Worm (Caenorhabditis elegans) whole organism, young adult: ENCODE measurements around the gene M28.8.
A peak's percentile ranks its signal among the peaks of the same experiment; 100 is the strongest.

Experiments used
- B0019.2 ChIP-seq: fragments of 200-800 bp; sonication (Bioruptor generic); conservative IDR thresholded peaks from 2 replicates; pipeline ENCODE4 v1.3.6; 2022; ENCODE audit warnings: missing genetic modification reagents, missing genetic modification characterization, missing compliant biosample characterization
- B0261.1 ChIP-seq: sonication (generic microtip); optimal IDR thresholded peaks from 2 replicates; lab custom pipeline; 2016; ENCODE audit warnings: mild to moderate bottlenecking, missing genetic modification characterization, moderate library complexity, missing compliant biosample characterization
- D2030.7 ChIP-seq: fragments of 200-800 bp; sonication (Bioruptor generic); IDR thresholded peaks from 2 replicates; pipeline ENCODE4 v1.3.6; 2022; ENCODE audit warnings: missing genetic modification reagents, missing genetic modification characterization, missing compliant biosample characterization
- F33H1.4 ChIP-seq: fragments of 200-800 bp; sonication (Bioruptor generic); IDR thresholded peaks from 2 replicates; pipeline ENCODE4 v1.3.6; 2022; ENCODE audit warnings: missing genetic modification reagents, missing genetic modification characterization, missing compliant biosample characterization
- K12H6.12 ChIP-seq: fragments of 200-800 bp; sonication (Bioruptor generic); optimal IDR thresholded peaks from 2 replicates; lab custom pipeline; 2018; ENCODE audit warnings: mild to moderate bottlenecking, missing genetic modification characterization, missing compliant biosample characterization
- Y53G8AR.9 ChIP-seq: fragments of 200-800 bp; sonication (Bioruptor generic); conservative IDR thresholded peaks from 2 replicates; pipeline ENCODE4 v1.3.6; 2022; ENCODE audit warnings: missing genetic modification reagents, missing genetic modification characterization, missing compliant biosample characterization
- aptf-2 ChIP-seq: fragments of 200-800 bp; sonication (Bioruptor generic); conservative IDR thresholded peaks from 2 replicates; pipeline ENCODE4 v1.3.6; 2022; ENCODE audit warnings: missing genetic modification reagents, missing genetic modification characterization, missing compliant biosample characterization
- atf-7 ChIP-seq: sonication (generic microtip); optimal IDR thresholded peaks from 2 replicates; lab custom pipeline; 2017; ENCODE audit warnings: mild to moderate bottlenecking, missing genetic modification characterization, missing compliant biosample characterization
- attf-6 ChIP-seq: fragments of 200-800 bp; sonication (Bioruptor generic); IDR thresholded peaks from 2 replicates; pipeline ENCODE4 v1.3.6; 2022; ENCODE audit warnings: missing genetic modification reagents, missing genetic modification characterization, missing compliant biosample characterization
- bed-2 ChIP-seq: fragments of 200-800 bp; sonication (Bioruptor generic); IDR thresholded peaks from 2 replicates; pipeline ENCODE4 v1.3.6; 2022; ENCODE audit warnings: missing genetic modification reagents, missing genetic modification characterization, missing compliant biosample characterization
- ccch-3 ChIP-seq: fragments of 200-800 bp; sonication (Bioruptor generic); optimal IDR thresholded peaks from 2 replicates; lab custom pipeline; 2018; ENCODE audit warnings: mild to moderate bottlenecking, missing genetic modification characterization, missing compliant biosample characterization
- chd-7 ChIP-seq: sonication (generic microtip); optimal IDR thresholded peaks from 2 replicates; lab custom pipeline; 2016; ENCODE audit warnings: mild to moderate bottlenecking, missing genetic modification characterization, moderate library complexity, missing compliant biosample characterization
- egrh-3 ChIP-seq: fragments of 200-800 bp; sonication (Bioruptor generic); IDR thresholded peaks from 2 replicates; pipeline ENCODE4 v1.3.6; 2022; ENCODE audit warnings: missing genetic modification reagents, missing genetic modification characterization, missing compliant biosample characterization
- hmg-1.2 ChIP-seq: fragments of 200-800 bp; sonication (Bioruptor generic); IDR thresholded peaks from 2 replicates; pipeline ENCODE4 v1.3.6; 2022; ENCODE audit warnings: missing genetic modification reagents, missing genetic modification characterization, missing compliant biosample characterization
- let-526 ChIP-seq: fragments of 200-800 bp; sonication (Bioruptor generic); IDR thresholded peaks from 2 replicates; pipeline ENCODE4 v1.3.6; 2022; ENCODE audit warnings: missing genetic modification reagents, missing genetic modification characterization, missing compliant biosample characterization
- lsl-1 ChIP-seq: fragments of 200-800 bp; sonication (Bioruptor generic); optimal IDR thresholded peaks from 2 replicates; lab custom pipeline; 2018; ENCODE audit warnings: mild to moderate bottlenecking, missing genetic modification characterization, moderate library complexity, missing compliant biosample characterization
- nfyb-1 ChIP-seq: fragments of 200-800 bp; sonication (Bioruptor generic); IDR thresholded peaks from 2 replicates; pipeline ENCODE4 v1.3.6; 2022; ENCODE audit warnings: missing genetic modification reagents, missing genetic modification characterization, missing compliant biosample characterization
- nhr-120 ChIP-seq: fragments of 200-800 bp; sonication (Bioruptor generic); IDR thresholded peaks from 2 replicates; pipeline ENCODE4 v1.3.6; 2022; ENCODE audit warnings: missing genetic modification characterization, missing compliant biosample characterization
- nhr-179 ChIP-seq: sonication (generic microtip); optimal IDR thresholded peaks from 2 replicates; lab custom pipeline; 2016; ENCODE audit warnings: mild to moderate bottlenecking, missing genetic modification characterization, missing compliant biosample characterization
- nhr-27 ChIP-seq: fragments of 200-800 bp; sonication (Bioruptor generic); optimal IDR thresholded peaks from 2 replicates; lab custom pipeline; 2018; ENCODE audit warnings: mild to moderate bottlenecking, missing genetic modification characterization, moderate library complexity, missing compliant biosample characterization
- nhr-80 ChIP-seq: sonication (generic microtip); optimal IDR thresholded peaks from 2 replicates; lab custom pipeline; 2016; ENCODE audit warnings: missing genetic modification characterization, missing compliant biosample characterization
- pbrm-1 ChIP-seq: fragments of 200-800 bp; sonication (Bioruptor generic); IDR thresholded peaks from 2 replicates; pipeline ENCODE4 v1.3.6; 2022; ENCODE audit warnings: missing genetic modification reagents, missing genetic modification characterization, missing compliant biosample characterization
- sea-2 ChIP-seq: fragments of 200-800 bp; sonication (Bioruptor generic); IDR thresholded peaks from 2 replicates; pipeline ENCODE4 v1.3.6; 2022; ENCODE audit warnings: missing genetic modification characterization, missing compliant biosample characterization
- snpc-1.3 ChIP-seq: sonication (generic microtip); optimal IDR thresholded peaks from 2 replicates; lab custom pipeline; 2017; ENCODE audit warnings: missing genetic modification characterization, mild to moderate bottlenecking, missing compliant biosample characterization, antibody characterized with exemption, moderate library complexity, missing genotype, missing genetic modification reagents; ENCODE audit not compliant: insufficient read depth
- sptf-2 ChIP-seq: fragments of 200-800 bp; sonication (Bioruptor generic); optimal IDR thresholded peaks from 2 replicates; lab custom pipeline; 2018; ENCODE audit warnings: mild to moderate bottlenecking, missing genetic modification characterization, missing compliant biosample characterization
- tbp1 ChIP-seq: fragments of 200-800 bp; sonication (Bioruptor generic); optimal IDR thresholded peaks from 2 replicates; lab custom pipeline; 2018; ENCODE audit warnings: mild to moderate bottlenecking, missing genetic modification characterization, missing compliant biosample characterization
- unc-130 ChIP-seq: sonication (generic microtip); optimal IDR thresholded peaks from 2 replicates; lab custom pipeline; 2016; ENCODE audit warnings: missing genetic modification reagents, missing genetic modification characterization, missing compliant biosample characterization
- zfh-2 ChIP-seq: fragments of 200-800 bp; sonication (Bioruptor generic); conservative IDR thresholded peaks from 2 replicates; pipeline ENCODE4 v1.3.6; 2022; ENCODE audit warnings: missing genetic modification reagents, missing genetic modification characterization, missing compliant biosample characterization
- ztf-18 ChIP-seq: sonication (generic microtip); optimal IDR thresholded peaks from 2 replicates; lab custom pipeline; 2016; ENCODE audit warnings: missing genotype, mild to moderate bottlenecking, missing genetic modification characterization, missing compliant biosample characterization
- ztf-28 ChIP-seq: fragments of 200-800 bp; sonication (Bioruptor generic); IDR thresholded peaks from 2 replicates; pipeline ENCODE4 v1.3.6; 2022; ENCODE audit warnings: missing genetic modification reagents, missing genetic modification characterization, missing compliant biosample characterization

Gene M28.8

DNA sequence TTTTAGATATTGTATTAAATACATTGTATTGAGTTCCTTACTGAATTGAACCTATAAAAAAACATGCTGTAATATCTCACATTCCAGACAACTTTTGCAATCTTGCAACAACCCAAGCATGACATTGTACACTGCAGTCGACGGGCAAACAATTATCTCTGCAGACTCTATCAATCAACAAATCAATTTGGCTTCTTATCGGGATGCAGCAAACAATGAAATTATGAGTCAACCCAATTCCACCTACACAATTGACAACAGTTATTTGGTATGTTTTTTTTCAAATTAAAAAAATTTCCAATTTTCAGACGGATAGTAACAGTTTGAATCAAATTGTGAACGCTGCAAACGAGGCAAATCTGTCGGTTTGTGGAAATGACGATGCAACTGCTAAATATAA is 2.9 kb downstream of the M28.8 start:
- TF ChIP-seq sptf-2 (GFP tag; lab: Kevin White, UChicago) (no peak), nhr-80 (tag; lab: Kevin White, UChicago) (peak; percentile 43)

DNA sequence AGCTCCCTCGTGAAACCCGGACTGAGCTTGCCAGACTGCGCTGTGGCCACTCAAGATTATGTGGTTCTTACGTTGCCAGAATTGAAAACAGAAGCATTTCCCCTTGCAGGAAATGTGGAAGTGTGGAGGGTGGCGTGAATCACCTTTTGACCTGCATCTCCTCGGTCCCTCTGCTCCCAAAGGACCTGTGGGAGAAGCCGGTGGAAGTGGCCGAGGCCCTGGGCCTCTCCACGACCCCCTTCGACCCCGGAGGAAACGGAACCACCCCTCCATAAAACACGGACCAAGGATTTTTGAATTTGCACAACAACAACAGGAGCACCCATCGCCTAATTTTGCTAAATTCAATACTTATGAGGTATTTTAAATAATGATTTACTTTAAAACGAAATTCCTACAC is 9.6 kb downstream of the M28.8 start:
- peak; percentile 71; the same call in 1 of the 2 replicates for TF ChIP-seq egrh-3 (GFP tag; lab: Robert Waterston, UW)

DNA sequence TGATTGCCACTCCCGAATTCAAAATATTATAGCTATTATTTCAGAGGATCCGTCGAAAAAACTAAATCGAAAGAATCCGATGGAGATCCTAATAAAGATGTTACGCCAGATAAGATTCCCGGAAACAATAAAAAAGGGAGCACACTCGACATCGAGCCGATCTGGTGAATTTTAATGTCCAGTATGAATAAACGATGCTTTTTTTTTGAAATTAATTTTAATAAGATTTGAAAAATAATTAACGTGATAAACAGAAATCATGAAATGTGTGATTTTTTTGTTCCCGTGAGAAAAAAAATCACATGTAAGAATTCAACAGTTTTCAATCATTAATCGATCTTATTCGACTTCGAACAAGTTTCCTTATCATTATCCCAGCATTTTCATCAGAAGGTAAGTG is 11.0 kb downstream of the M28.8 start, which contains the start of gene M28.9:
Gene M28.9, plus strand, starts transcription at position 301 of the 400 bp plus-strand sequence.
- TF ChIP-seq nhr-27 (tag; lab: Kevin White, UChicago) (no peak), nhr-179 (tag; lab: Kevin White, UChicago) (no peak), let-526 (GFP tag; lab: Robert Waterston, UW) (no peak), attf-6 (no peak), ztf-18 (no peak), B0261.1 (no peak), bed-2 (GFP tag; lab: Robert Waterston, UW) (no peak), chd-7 (tag; lab: Kevin White, UChicago) (no peak), lsl-1 (GFP tag; lab: Kevin White, UChicago) (no peak), nhr-120 (GFP tag; lab: Robert Waterston, UW) (no peak), ztf-28 (GFP tag; lab: Robert Waterston, UW) (no peak), B0019.2 (GFP tag; lab: Robert Waterston, UW) (no peak), nhr-80 (tag; lab: Kevin White, UChicago) (no peak)

DNA sequence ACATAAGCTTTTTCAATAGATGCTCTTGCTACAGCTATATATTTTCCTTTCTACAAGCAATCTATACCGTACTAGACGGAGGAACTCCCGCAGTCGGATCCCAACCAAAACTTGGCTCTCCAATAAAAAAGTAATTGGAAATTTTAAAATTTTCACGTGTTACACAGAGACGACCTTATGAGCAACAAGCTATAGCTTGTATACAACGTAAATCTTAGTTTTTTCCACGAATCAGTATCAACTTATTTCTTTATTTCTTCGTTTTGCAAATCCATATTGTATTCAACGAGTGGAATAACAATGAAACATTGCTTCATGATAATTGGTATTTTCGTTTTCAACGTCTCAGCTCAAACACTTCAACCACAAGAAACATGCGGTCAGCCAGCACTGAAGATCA is 15.3 kb downstream of the M28.8 start, which contains the start of gene M28.4:
Gene M28.4, plus strand, starts transcription at position 301 of the 400 bp plus-strand sequence.
- TF ChIP-seq snpc-1.3 (tag; lab: Kevin White, UChicago) (no peak), nhr-80 (tag; lab: Kevin White, UChicago) (no peak), aptf-2 (GFP tag; lab: Robert Waterston, UW) (no peak), F33H1.4 (GFP tag; lab: Robert Waterston, UW) (no peak), D2030.7 (GFP tag; lab: Robert Waterston, UW) (no peak), Y53G8AR.9 (GFP tag; lab: Robert Waterston, UW) (no peak), egrh-3 (GFP tag; lab: Robert Waterston, UW) (no peak), chd-7 (tag; lab: Kevin White, UChicago) (no peak), hmg-1.2 (GFP tag; lab: Robert Waterston, UW) (no peak), ztf-28 (GFP tag; lab: Robert Waterston, UW) (no peak), ztf-18 (no peak), B0261.1 (no peak), unc-130 (GFP tag; lab: Kevin White, UChicago) (no peak), tbp1 (GFP tag; lab: Kevin White, UChicago) (no peak), K12H6.12 (tag; lab: Kevin White, UChicago) (no peak), sea-2 (GFP tag; lab: Robert Waterston, UW) (no peak), zfh-2 (GFP tag; lab: Robert Waterston, UW) (no peak), nfyb-1 (GFP tag; lab: Robert Waterston, UW) (no peak), ccch-3 (GFP tag; lab: Kevin White, UChicago) (no peak)
- TF ChIP-seq, all 124 proteins: peak for 0

DNA sequence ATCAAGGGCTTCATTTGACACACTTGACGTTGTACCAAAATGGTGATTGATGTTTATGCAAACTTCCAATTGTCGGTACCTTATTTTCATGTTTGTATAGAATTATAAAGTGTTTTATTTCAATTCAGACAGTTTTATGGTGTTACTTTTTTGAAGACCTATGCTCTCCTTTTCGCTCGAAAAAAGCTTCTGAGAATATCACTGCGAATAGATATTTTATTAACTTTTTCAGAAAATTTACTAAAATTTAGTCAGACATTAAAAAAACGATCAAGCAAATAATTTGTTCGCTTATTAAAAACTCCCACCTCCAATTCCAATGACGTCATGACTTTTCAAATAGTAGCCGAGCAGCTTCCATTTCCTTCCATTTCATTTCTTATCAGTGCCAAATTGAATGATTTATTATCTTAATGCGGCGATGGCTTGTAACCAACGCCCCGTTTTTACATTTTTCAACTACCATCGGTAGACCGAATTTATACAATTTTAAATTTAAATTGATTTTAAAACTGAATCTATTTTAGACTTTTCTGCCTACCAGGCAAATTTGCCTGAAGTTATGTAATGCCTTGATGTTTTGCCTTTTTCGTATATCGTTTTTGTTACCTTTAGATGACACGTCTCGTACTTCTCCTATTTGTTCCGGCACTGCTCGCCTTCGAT is 19.0 kb downstream of the M28.8 start, which contains the start of gene M28.10:
Gene M28.10, plus strand, starts transcription at position 616 of the 666 bp plus-strand sequence.
- TF ChIP-seq nhr-80 (tag; lab: Kevin White, UChicago) = peak; percentile 45
- peak; percentile 24 for TF ChIP-seq atf-7
- no peak for TF ChIP-seq pbrm-1 (GFP tag; lab: Robert Waterston, UW)
